Fruit fly (Drosophila melanogaster) whole organism, embryonic: ENCODE measurements around the gene pes.

ENCODE experiments used
- CG11560 ChIP-seq: fragments of 200-800 bp; sonication (Bioruptor generic); IDR thresholded peaks from 3 replicates; pipeline ENCODE4 v1.3.6; 2022; ENCODE audit warnings: missing biosample characterization, missing genetic modification characterization
- CG12744 ChIP-seq: fragments of 200-800 bp; sonication (Bioruptor generic); optimal IDR thresholded peaks from 2 replicates; lab custom pipeline; 2016; ENCODE audit warnings: missing biosample characterization, missing genetic modification characterization
- CG16815 ChIP-seq: fragments of 200-800 bp; sonication (Bioruptor generic); optimal IDR thresholded peaks from 3 replicates; lab custom pipeline; 2017; ENCODE audit warnings: missing biosample characterization, mild to moderate bottlenecking, missing genetic modification characterization
- CG9609 ChIP-seq: fragments of 200-800 bp; sonication (Bioruptor generic); optimal IDR thresholded peaks from 3 replicates; lab custom pipeline; 2016; ENCODE audit warnings: missing biosample characterization, missing genetic modification characterization
- Hr39 ChIP-seq: fragments of >200 bp; optimal IDR thresholded peaks from 2 replicates; lab custom pipeline; 2017
- NK7.1 ChIP-seq: fragments of 200-800 bp; sonication (Bioruptor generic); optimal IDR thresholded peaks from 3 replicates; lab custom pipeline; 2016; ENCODE audit warnings: missing biosample characterization, missing genetic modification characterization
- Rx ChIP-seq: fragments of 200-800 bp; sonication (Bioruptor generic); IDR thresholded peaks from 2 replicates; pipeline ENCODE4 v1.3.6; 2022; ENCODE audit warnings: missing biosample characterization, missing genetic modification characterization
- Usf ChIP-seq: fragments of 200-800 bp; sonication (Bioruptor generic); optimal IDR thresholded peaks from 2 replicates; lab custom pipeline; 2017; ENCODE audit warnings: missing genotype, missing biosample characterization, missing genetic modification characterization
- lola ChIP-seq, 3 experiments: fragments of >200 bp in 2 of 3; fragments of 200-800 bp in 1 of 3; sonication (Bioruptor generic) in 1 of 3; optimal IDR thresholded peaks; 2 replicates each; lab custom pipeline; 2017 to 2019; ENCODE audit warnings: missing biosample characterization in 3 of 3, missing genetic modification characterization in 3 of 3, mild to moderate bottlenecking in 1 of 3, moderate library complexity in 1 of 3
- lov ChIP-seq, 2 experiments: fragments of 200-800 bp in 1 of 2; fragments of >200 bp in 1 of 2; sonication (Bioruptor generic) in 1 of 2; IDR thresholded peaks in 1 of 2; optimal IDR thresholded peaks in 1 of 2; 2 replicates in 1 of 2; 3 replicates in 1 of 2; pipeline versions ENCODE4 v1.3.6 to Lab custom; 2017 to 2022; ENCODE audit warnings: missing biosample characterization in 1 of 2, missing genetic modification characterization in 1 of 2
- pan ChIP-seq, 4 experiments: fragments of >200 bp in 3 of 4; fragments of 200-800 bp in 1 of 4; sonication (Bioruptor generic) in 1 of 4; optimal IDR thresholded peaks in 3 of 4; IDR thresholded peaks in 1 of 4; 2 replicates each; pipeline versions ENCODE4 v1.3.6 to Lab custom; 2017 to 2022; ENCODE audit warnings: missing biosample characterization in 2 of 4, missing genetic modification characterization in 2 of 4, mixed read lengths in 1 of 4
- psq ChIP-seq: fragments of 200-800 bp; sonication (Bioruptor generic); optimal IDR thresholded peaks from 2 replicates; lab custom pipeline; 2017; ENCODE audit warnings: missing biosample characterization, missing genetic modification characterization
- ro ChIP-seq: fragments of 200-800 bp; sonication (Bioruptor generic); IDR thresholded peaks from 2 replicates; pipeline ENCODE4 v1.3.6; 2022; ENCODE audit warnings: missing biosample characterization, missing genetic modification characterization
- tx ChIP-seq: fragments of 200-800 bp; sonication (Bioruptor generic); optimal IDR thresholded peaks from 2 replicates; lab custom pipeline; 2016; ENCODE audit warnings: missing biosample characterization, missing genetic modification characterization

DNA sequence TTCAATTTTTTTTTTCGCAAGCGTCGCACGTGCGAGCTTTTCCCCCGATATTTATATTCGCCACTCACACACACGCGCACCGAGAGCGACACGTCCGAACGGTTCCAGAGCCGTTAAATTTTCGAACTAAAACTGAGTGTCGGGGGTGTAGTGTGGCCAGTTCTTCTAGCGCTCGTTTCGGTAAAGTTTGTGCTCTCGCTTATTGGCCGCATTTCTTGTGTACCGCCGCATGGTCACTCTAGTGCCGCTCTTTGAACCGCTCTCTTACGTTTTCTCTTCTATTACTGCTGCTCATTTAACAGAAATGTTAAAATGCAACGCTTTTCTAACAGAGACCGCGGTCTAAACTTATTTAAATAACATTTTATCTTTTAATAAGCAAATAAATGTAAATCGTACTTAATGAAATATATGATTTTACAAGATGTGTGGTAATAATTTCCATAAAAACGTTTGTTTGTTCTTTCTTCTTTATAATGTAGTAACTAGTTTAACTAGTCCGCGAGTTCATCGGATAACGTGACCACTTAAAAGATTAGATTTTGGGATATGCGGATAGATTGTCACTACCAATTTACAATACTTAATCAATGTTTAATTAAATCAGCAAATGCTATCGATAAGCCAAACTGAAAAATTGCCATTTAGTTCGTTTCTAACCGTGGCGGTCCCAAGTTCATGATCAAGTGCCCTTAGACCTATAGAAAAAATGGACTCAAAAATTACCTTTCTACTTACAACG is 9.8 kb downstream of the pes start, which contains the start of gene Snoo:
- TF ChIP-seq CG16815 (GFP tag; lab: Kevin White, UChicago) (no peak), lola (GFP tag; optimal IDR thresholded peaks at IDR 0.05; lab: Kevin White, UChicago) (no peak), Hr39 (no peak), ro (GFP tag; lab: Robert Waterston, UW) (no peak), CG12744 (no peak), Usf (GFP tag; lab: Kevin White, UChicago) (no peak), pan (optimal IDR thresholded peaks at IDR 0.05; lab: Kevin White, UChicago) (no peak), pan (GFP tag; optimal IDR thresholded peaks at IDR 0.05 in 1 of 2, IDR thresholded peaks at IDR 0.05 in 1 of 2) (no peak), lov (optimal IDR thresholded peaks at IDR 0.05; lab: Kevin White, UChicago) (no peak), lov (GFP tag; IDR thresholded peaks at IDR 0.05; lab: Robert Waterston, UW) (no peak), CG9609 (GFP tag; lab: Kevin White, UChicago) (no peak), psq (GFP tag; lab: Kevin White, UChicago) (no peak), Rx (GFP tag; lab: Robert Waterston, UW) (no peak), CG11560 (tag; lab: Robert Waterston, UW) (no peak), tx (GFP tag; lab: Kevin White, UChicago) (no peak), NK7.1 (GFP tag; lab: Kevin White, UChicago) (no peak)
